Worm (Caenorhabditis elegans) whole organism, early embryonic: ENCODE results near the gene fbxa-19.
"Not testable (repeated sequence)": the region's sequence is repeated elsewhere in the genome, so short reads cannot be mapped to it uniquely, and the experiment has no call there.

Source experiments
- ama-1 ChIP-seq: fragments of 150-350 bp; optimal IDR thresholded peaks from 2 replicates; lab custom pipeline; 2014
- flt-1 ChIP-seq: fragments of 200-800 bp; sonication (Bioruptor generic); IDR thresholded peaks from 2 replicates; pipeline ENCODE4 v1.3.6; 2022; ENCODE audit warnings: missing genetic modification characterization, missing compliant biosample characterization

ce11 chrIII:1266799-1267198, 48.4 kb upstream of the fbxa-19 start, which contains the start of gene fbxa-151:
- TF ChIP-seq flt-1; ama-1 (lab: Kevin White, UChicago): not testable (repeated sequence)
